Fruit fly (Drosophila melanogaster): ENCODE results near the gene CG12012.

Gene CG12012

dm6 chr3L:3346294-3346693, 30.3 kb upstream of the CG12012 start:
- TF ChIP-seq pad (GFP tag; optimal IDR thresholded peaks at IDR 0.05) (no peak), cnc (optimal IDR thresholded peaks at IDR 0.05) (no peak), CG11617 (GFP tag; optimal IDR thresholded peaks at IDR 0.05) (no peak), kay (GFP tag; ENCODE audit: borderline replicate concordance) (no peak), Crg-1 (GFP tag; optimal IDR thresholded peaks at IDR 0.05) (no peak), tj (GFP tag; optimal IDR thresholded peaks at IDR 0.05) (no peak), ovo (GFP tag; optimal IDR thresholded peaks at IDR 0.05) (no peak), bab1 (GFP tag; optimal IDR thresholded peaks at IDR 0.05) (no peak), CG14711 (tag; optimal IDR thresholded peaks at IDR 0.05) (no peak), Clk (GFP tag; optimal IDR thresholded peaks at IDR 0.05) (no peak), cic (GFP tag; optimal IDR thresholded peaks at IDR 0.05) (no peak), CG5204 (GFP tag; optimal IDR thresholded peaks at IDR 0.05) (no peak), Hr96 (GFP tag; optimal IDR thresholded peaks at IDR 0.05) (no peak), CG7101 (tag; optimal IDR thresholded peaks at IDR 0.05) (no peak), CG33017 (tag; optimal IDR thresholded peaks at IDR 0.05) (no peak), CG12768 (GFP tag; optimal IDR thresholded peaks at IDR 0.05) (no peak), toe (GFP tag; optimal IDR thresholded peaks at IDR 0.05) (no peak), CG7045 (GFP tag; optimal IDR thresholded peaks at IDR 0.05) (no peak)

DNA sequence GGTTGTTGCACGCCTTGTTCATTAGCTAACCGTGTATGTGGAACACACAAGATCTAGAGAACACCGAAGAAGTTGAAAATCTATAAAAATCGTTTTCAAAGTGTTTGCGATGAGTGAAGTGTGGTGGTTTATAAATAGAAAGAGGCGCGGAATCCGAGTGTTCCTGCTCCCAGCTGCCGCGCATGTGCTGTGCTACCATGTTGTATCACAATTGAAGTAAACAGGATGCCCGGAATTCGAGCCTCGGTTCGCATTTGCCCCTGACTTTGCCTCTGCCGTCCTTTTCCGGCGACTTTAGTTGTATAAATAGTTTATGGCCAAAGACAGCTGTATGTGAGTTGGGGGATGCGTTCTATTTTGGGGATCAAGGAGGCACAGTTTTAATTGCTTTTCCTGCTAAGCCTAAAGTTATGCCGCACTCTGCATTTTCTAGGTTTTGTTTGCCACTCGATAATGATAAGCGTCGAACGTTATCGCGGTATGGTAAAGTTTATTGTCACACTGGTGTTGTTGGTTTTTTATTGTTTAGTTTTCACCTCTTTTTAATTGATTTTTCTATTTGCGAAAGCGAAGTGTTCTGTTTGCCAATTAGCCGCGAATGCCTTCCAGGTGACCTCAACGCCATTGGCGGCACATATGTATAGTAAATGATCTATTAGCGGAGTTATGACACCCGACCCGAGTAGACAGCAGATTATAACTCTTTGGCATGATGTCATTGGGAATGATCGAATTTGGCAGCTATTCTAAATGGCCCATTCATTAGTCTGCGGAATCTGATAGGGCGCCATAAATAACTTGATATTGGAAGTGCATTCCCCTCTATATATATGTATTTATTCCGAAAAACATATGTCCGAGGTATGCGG, 27.4 kb upstream of the CG12012 start:
- no peak for TF ChIP-seq kay (GFP tag; ENCODE audit: borderline replicate concordance)
- peak; percentile 54 for TF ChIP-seq cic (GFP tag; optimal IDR thresholded peaks at IDR 0.05)
- TF ChIP-seq tj (GFP tag; optimal IDR thresholded peaks at IDR 0.05) = no peak
- TF ChIP-seq Hr96 (GFP tag; optimal IDR thresholded peaks at IDR 0.05) = no peak
- TF ChIP-seq pad (GFP tag; optimal IDR thresholded peaks at IDR 0.05) = no peak
- TF ChIP-seq CG33017 (tag; optimal IDR thresholded peaks at IDR 0.05) = peak; percentile 24
- no peak for TF ChIP-seq toe (GFP tag; optimal IDR thresholded peaks at IDR 0.05)
- TF ChIP-seq CG12768 (GFP tag; optimal IDR thresholded peaks at IDR 0.05) = peak; percentile 13
- peak; percentile 13 for TF ChIP-seq CG11617 (GFP tag; optimal IDR thresholded peaks at IDR 0.05)
- TF ChIP-seq ovo (GFP tag; optimal IDR thresholded peaks at IDR 0.05) = no peak
- no peak for TF ChIP-seq CG7101 (tag; optimal IDR thresholded peaks at IDR 0.05)
- TF ChIP-seq Clk (GFP tag; optimal IDR thresholded peaks at IDR 0.05) = no peak
- TF ChIP-seq CG7045 (GFP tag; optimal IDR thresholded peaks at IDR 0.05) = peak; percentile 1
- no peak for TF ChIP-seq Crg-1 (GFP tag; optimal IDR thresholded peaks at IDR 0.05)
- no peak for TF ChIP-seq cnc (optimal IDR thresholded peaks at IDR 0.05)

DNA sequence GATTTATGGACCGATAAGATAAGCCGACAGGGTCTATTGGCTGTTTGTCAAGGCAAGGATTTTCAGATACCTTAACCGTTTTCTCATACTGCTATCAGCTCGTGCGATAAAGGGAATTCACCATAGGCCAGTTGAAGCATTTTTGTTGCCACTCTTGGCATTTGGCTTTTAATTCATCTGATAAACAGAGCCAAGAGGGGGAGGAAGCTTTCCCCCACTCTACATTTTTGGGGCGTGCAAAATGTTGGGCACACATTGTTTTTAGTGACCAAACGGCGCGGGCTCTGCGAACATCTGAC, 26.8 kb upstream of the CG12012 start:
- no peak for TF ChIP-seq bab1 (GFP tag; optimal IDR thresholded peaks at IDR 0.05)
- no peak for TF ChIP-seq CG7045 (GFP tag; optimal IDR thresholded peaks at IDR 0.05)
- TF ChIP-seq CG1620 (GFP tag; optimal IDR thresholded peaks at IDR 0.05) = no peak
- no peak for TF ChIP-seq Crg-1 (GFP tag; optimal IDR thresholded peaks at IDR 0.05)
- no peak for TF ChIP-seq kay (GFP tag; ENCODE audit: borderline replicate concordance)
- no peak for TF ChIP-seq toe (GFP tag; optimal IDR thresholded peaks at IDR 0.05)
- no peak for TF ChIP-seq pad (GFP tag; optimal IDR thresholded peaks at IDR 0.05)
- TF ChIP-seq cic (GFP tag; optimal IDR thresholded peaks at IDR 0.05) = no peak
- TF ChIP-seq CG5204 (GFP tag; optimal IDR thresholded peaks at IDR 0.05) = no peak
- no peak for TF ChIP-seq CG14711 (tag; optimal IDR thresholded peaks at IDR 0.05)
- TF ChIP-seq CG12768 (GFP tag; optimal IDR thresholded peaks at IDR 0.05) = no peak
- TF ChIP-seq Hr96 (GFP tag; optimal IDR thresholded peaks at IDR 0.05) = no peak
- no peak for TF ChIP-seq Mnt (GFP tag; optimal IDR thresholded peaks at IDR 0.05)
- TF ChIP-seq ovo (GFP tag; optimal IDR thresholded peaks at IDR 0.05) = no peak
- no peak for TF ChIP-seq cnc (optimal IDR thresholded peaks at IDR 0.05)
- no peak for TF ChIP-seq CG7101 (tag; optimal IDR thresholded peaks at IDR 0.05)
- TF ChIP-seq CG33017 (tag; optimal IDR thresholded peaks at IDR 0.05) = no peak
- TF ChIP-seq tj (GFP tag; optimal IDR thresholded peaks at IDR 0.05) = no peak

DNA sequence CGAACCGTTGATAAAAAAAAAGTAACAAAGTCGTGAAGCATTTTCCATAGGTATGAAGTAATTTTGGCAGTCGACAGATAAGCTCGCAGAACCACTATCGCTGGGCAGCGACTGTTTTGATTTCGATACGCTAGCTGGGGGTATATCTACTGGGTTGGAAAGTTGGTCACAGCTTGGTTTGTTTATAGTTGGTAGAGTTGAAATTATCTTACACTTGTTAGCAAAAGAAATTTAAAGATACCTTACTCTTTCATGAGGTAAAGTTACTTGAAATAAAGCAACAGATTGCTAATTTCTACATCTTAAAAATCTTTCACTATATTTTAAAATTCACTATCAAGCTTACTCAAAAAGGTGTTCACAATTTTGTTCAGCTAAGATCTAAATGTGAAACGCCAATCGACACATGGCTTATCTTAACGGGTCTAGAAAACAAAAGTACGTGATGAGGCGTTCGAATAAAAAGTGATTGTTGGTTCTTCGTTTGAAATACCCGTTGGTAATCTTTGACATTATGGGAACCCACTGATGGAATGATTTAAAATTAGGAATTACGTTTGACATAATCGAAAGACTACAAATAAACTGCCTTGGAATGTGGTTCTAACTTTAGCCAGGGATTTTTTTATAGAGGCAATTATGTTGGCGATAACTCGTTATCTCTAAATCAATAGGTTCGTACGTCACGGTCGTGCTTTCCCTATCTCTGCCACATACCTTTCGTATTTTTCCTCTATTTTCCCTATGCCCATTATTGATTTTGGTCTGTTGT, 25.8 kb upstream of the CG12012 start:
- TF ChIP-seq pad (GFP tag; optimal IDR thresholded peaks at IDR 0.05) (no peak), bab1 (GFP tag; optimal IDR thresholded peaks at IDR 0.05) (peak; percentile 3), CG1620 (GFP tag; optimal IDR thresholded peaks at IDR 0.05) (no peak)

DNA sequence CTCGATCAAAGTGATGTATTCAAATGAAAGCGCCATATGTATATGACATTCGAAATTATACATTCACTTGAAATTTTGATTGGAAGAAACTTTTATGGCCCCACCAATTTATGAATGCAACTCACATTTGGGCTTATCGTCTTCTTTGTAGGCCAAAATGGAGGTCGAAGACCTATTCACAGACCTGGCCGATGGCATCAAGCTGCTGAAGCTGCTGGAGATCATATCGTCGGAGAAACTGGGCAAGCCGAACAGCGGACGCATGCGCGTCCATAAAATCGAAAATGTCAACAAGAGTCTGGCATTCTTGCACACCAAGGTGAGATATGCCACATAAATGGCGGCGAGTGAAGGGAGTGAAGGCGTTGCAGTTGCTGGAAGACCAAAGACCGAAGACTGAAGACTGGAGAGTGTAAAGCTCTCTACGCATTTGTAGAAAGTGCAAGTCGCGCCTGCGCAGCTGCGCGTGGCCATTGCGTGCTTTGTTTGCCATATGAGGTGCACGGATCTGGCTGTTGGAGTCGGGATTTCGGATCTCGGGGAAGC, 24.7 kb upstream of the CG12012 start:
- TF ChIP-seq Mnt (GFP tag; optimal IDR thresholded peaks at IDR 0.05) = no peak
- no peak for TF ChIP-seq kay (GFP tag; ENCODE audit: borderline replicate concordance)
- no peak for TF ChIP-seq pad (GFP tag; optimal IDR thresholded peaks at IDR 0.05)
- TF ChIP-seq CG12768 (GFP tag; optimal IDR thresholded peaks at IDR 0.05) = no peak
- TF ChIP-seq Clk (GFP tag; optimal IDR thresholded peaks at IDR 0.05) = no peak
- no peak for TF ChIP-seq bab1 (GFP tag; optimal IDR thresholded peaks at IDR 0.05)
- TF ChIP-seq CG11617 (GFP tag; optimal IDR thresholded peaks at IDR 0.05) = no peak
- TF ChIP-seq cic (GFP tag; optimal IDR thresholded peaks at IDR 0.05) = no peak
- TF ChIP-seq ovo (GFP tag; optimal IDR thresholded peaks at IDR 0.05) = no peak
- no peak for TF ChIP-seq tj (GFP tag; optimal IDR thresholded peaks at IDR 0.05)
- no peak for TF ChIP-seq CG7045 (GFP tag; optimal IDR thresholded peaks at IDR 0.05)
- TF ChIP-seq CG1620 (GFP tag; optimal IDR thresholded peaks at IDR 0.05) = no peak
- TF ChIP-seq Hr96 (GFP tag; optimal IDR thresholded peaks at IDR 0.05) = no peak
- no peak for TF ChIP-seq CG33017 (tag; optimal IDR thresholded peaks at IDR 0.05)
- no peak for TF ChIP-seq CG5204 (GFP tag; optimal IDR thresholded peaks at IDR 0.05)
- no peak for TF ChIP-seq cnc (optimal IDR thresholded peaks at IDR 0.05)

Data from whole organism, adult.